Worm (Caenorhabditis elegans) whole organism, L1 larva: ENCODE results near the gene Y59H11AM.4.

ENCODE experiments used
- aly-2 ChIP-seq: fragments of 150-350 bp; optimal IDR thresholded peaks from 2 replicates; lab custom pipeline; 2014; ENCODE audit warnings: missing biosample characterization, missing genetic modification characterization
- egl-27 ChIP-seq, 2 experiments: fragments of 150-350 bp in 1 of 2; sonication (generic microtip); optimal IDR thresholded peaks; 3 replicates each; lab custom pipeline; 2017 to 2018; ENCODE audit warnings: missing biosample characterization in 2 of 2, missing genetic modification characterization in 2 of 2, missing genetic modification reagents in 2 of 2
- fos-1 ChIP-seq: fragments of 150-350 bp; optimal IDR thresholded peaks from 2 replicates; lab custom pipeline; 2014; ENCODE audit warnings: missing biosample characterization, missing genetic modification characterization
- lin-13 ChIP-seq: fragments of 150-350 bp; optimal IDR thresholded peaks from 2 replicates; lab custom pipeline; 2014; ENCODE audit warnings: missing biosample characterization, missing genetic modification reagents, missing genetic modification characterization
- lin-39 ChIP-seq: fragments of 150-350 bp; optimal IDR thresholded peaks from 2 replicates; lab custom pipeline; 2014; ENCODE audit warnings: missing biosample characterization, missing genetic modification reagents, missing genetic modification characterization
- nhr-28 ChIP-seq: fragments of 150-350 bp; optimal IDR thresholded peaks from 2 replicates; lab custom pipeline; 2014; ENCODE audit warnings: missing biosample characterization, missing genetic modification characterization
- nhr-90 ChIP-seq: sonication (generic microtip); optimal IDR thresholded peaks from 2 replicates; lab custom pipeline; 2016; ENCODE audit warnings: mild to moderate bottlenecking, missing genetic modification characterization, missing compliant biosample characterization; ENCODE audit not compliant: poor library complexity
- pqm-1 ChIP-seq: sonication (generic microtip); optimal IDR thresholded peaks from 3 replicates; lab custom pipeline; 2017; ENCODE audit warnings: missing biosample characterization, missing genetic modification characterization
- snpc-4 ChIP-seq: fragments of 150-350 bp; optimal IDR thresholded peaks from 2 replicates; lab custom pipeline; 2014; ENCODE audit warnings: missing biosample characterization, missing genetic modification characterization
- snu-23 ChIP-seq: sonication (generic microtip); optimal IDR thresholded peaks from 2 replicates; lab custom pipeline; 2016; ENCODE audit warnings: missing genetic modification characterization, missing compliant biosample characterization

- TF ChIP-seq snpc-4 (tag; lab: Kevin White, UChicago) (no peak), lin-13 (GFP tag; lab: Kevin White, UChicago) (no peak), snu-23 (GFP tag; lab: Kevin White, UChicago) (peak; percentile 35), aly-2 (tag; lab: Kevin White, UChicago) (no peak), egl-27 (tag; optimal IDR thresholded peaks at IDR 0.05; lab: Kevin White, UChicago) (no peak), nhr-90 (tag; lab: Kevin White, UChicago) (no peak), fos-1 (no peak), pqm-1 (tag; lab: Kevin White, UChicago) (no peak), lin-39 (tag; lab: Kevin White, UChicago) (no peak), nhr-28 (tag; lab: Kevin White, UChicago) (no peak)
Observed at ce11 chrIV:8618698-8619097, 48.5 kb upstream of the Y59H11AM.4 start, which contains the start of gene F42A9.8.
